Worm (Caenorhabditis elegans) whole organism, L4/young adult: ENCODE data around the gene W03B1.5.

Experiments used
- dao-5 ChIP-seq: sonication (generic microtip); optimal IDR thresholded peaks from 2 replicates; lab custom pipeline; 2016; ENCODE audit warnings: missing genotype, missing genetic modification characterization, moderate library complexity, missing compliant biosample characterization
- him-1 ChIP-seq: sonication (generic microtip); optimal IDR thresholded peaks from 2 replicates; lab custom pipeline; 2016; ENCODE audit warnings: missing genotype, missing genetic modification reagents, missing genetic modification characterization, missing compliant biosample characterization

- no peak for TF ChIP-seq him-1 (tag; lab: Kevin White, UChicago)
- TF ChIP-seq dao-5 (tag; lab: Kevin White, UChicago), result no peak
Measured at ce11 chrIV:4397586-4397985, 49.3 kb downstream of the W03B1.5 start.
